Worm (Caenorhabditis elegans) whole organism, L4 larva: ENCODE measurements around the gene oma-2.

Experiments
- D1046.2 ChIP-seq: fragments of 200-800 bp; sonication (Bioruptor generic); IDR thresholded peaks from 2 replicates; pipeline ENCODE4 v1.3.6; 2022; ENCODE audit warnings: missing genetic modification characterization, missing compliant biosample characterization
- F26F4.8 ChIP-seq: fragments of 200-800 bp; sonication (Bioruptor generic); conservative IDR thresholded peaks from 2 replicates; pipeline ENCODE4 v1.3.6; 2022; ENCODE audit warnings: missing genetic modification characterization, missing compliant biosample characterization
- F44E2.7 ChIP-seq: fragments of 200-800 bp; sonication (Bioruptor generic); IDR thresholded peaks from 2 replicates; pipeline ENCODE4 v2.1.2; 2022; ENCODE audit warnings: missing genetic modification characterization, missing compliant biosample characterization
- F49E8.2 ChIP-seq: sonication (generic microtip); optimal IDR thresholded peaks from 2 replicates; lab custom pipeline; 2016; ENCODE audit warnings: missing compliant biosample characterization, mild to moderate bottlenecking, missing genetic modification characterization, borderline replicate concordance
- R02D3.7 ChIP-seq: fragments of 150-350 bp; sonication (generic microtip); optimal IDR thresholded peaks from 3 replicates; lab custom pipeline; 2014; ENCODE audit warnings: missing biosample characterization, missing genetic modification characterization
- Y105C5A.15 ChIP-seq: fragments of 200-800 bp; sonication (Bioruptor generic); IDR thresholded peaks from 2 replicates; pipeline ENCODE4 v1.3.6; 2022; ENCODE audit warnings: missing genetic modification characterization, missing compliant biosample characterization
- Y5F2A.4 ChIP-seq: fragments of 200-800 bp; sonication (Bioruptor generic); optimal IDR thresholded peaks from 2 replicates; lab custom pipeline; 2018; ENCODE audit warnings: mild to moderate bottlenecking, missing genetic modification characterization, missing compliant biosample characterization
- aha-1 ChIP-seq: fragments of 150-350 bp; peaks from one replicate; lab custom pipeline; 2014; ENCODE audit warnings: missing biosample characterization, missing genetic modification characterization
- ama-1 ChIP-seq: fragments of 150-350 bp; optimal IDR thresholded peaks from 2 replicates; lab custom pipeline; 2014; ENCODE audit warnings: inconsistent platforms, mixed read lengths
- attf-4 ChIP-seq: sonication (generic microtip); optimal IDR thresholded peaks from 3 replicates; lab custom pipeline; 2017; ENCODE audit warnings: missing biosample characterization, missing genetic modification characterization
- ceh-20 ChIP-seq: fragments of 200-800 bp; sonication (Bioruptor generic); IDR thresholded peaks from 2 replicates; pipeline ENCODE4 v1.3.6; 2022; ENCODE audit warnings: missing genetic modification reagents, missing genetic modification characterization, missing compliant biosample characterization
- ceh-82 ChIP-seq: sonication (generic microtip); optimal IDR thresholded peaks from 2 replicates; lab custom pipeline; 2017; ENCODE audit warnings: missing biosample characterization, missing genetic modification characterization
- ctbp-1 ChIP-seq: fragments of 200-800 bp; sonication (Bioruptor generic); IDR thresholded peaks from 2 replicates; pipeline ENCODE4 v1.3.6; 2022; ENCODE audit warnings: missing genetic modification reagents, missing genetic modification characterization, missing compliant biosample characterization
- daf-16 ChIP-seq, 3 experiments: sonication (generic microtip); optimal IDR thresholded peaks; 2 replicates each; lab custom pipeline; 2016 to 2017; ENCODE audit warnings: missing genetic modification characterization in 3 of 3, missing genetic modification reagents in 3 of 3, mild to moderate bottlenecking in 2 of 3, missing compliant biosample characterization in 2 of 3, missing biosample characterization in 1 of 3, moderate library complexity in 1 of 3
- dmd-6 ChIP-seq: fragments of 200-800 bp; sonication (Bioruptor generic); IDR thresholded peaks from 2 replicates; pipeline ENCODE4 v1.3.6; 2022; ENCODE audit warnings: missing genetic modification reagents, missing genetic modification characterization, missing compliant biosample characterization
- dmd-8 ChIP-seq: fragments of 200-800 bp; sonication (Bioruptor generic); IDR thresholded peaks from 2 replicates; pipeline ENCODE4 v1.3.6; 2022; ENCODE audit warnings: missing genetic modification characterization, missing compliant biosample characterization
- dve-1 ChIP-seq: sonication (generic microtip); optimal IDR thresholded peaks from 2 replicates; lab custom pipeline; 2017; ENCODE audit warnings: antibody characterized with exemption, mild to moderate bottlenecking, missing genetic modification characterization, missing compliant biosample characterization; ENCODE audit not compliant: insufficient read depth
- egl-43 ChIP-seq: fragments of 200-800 bp; sonication (Bioruptor generic); IDR thresholded peaks from 2 replicates; pipeline ENCODE4 v1.3.6; 2022; ENCODE audit warnings: missing genetic modification reagents, missing genetic modification characterization, missing compliant biosample characterization
- fkh-10 ChIP-seq: fragments of 150-350 bp; optimal IDR thresholded peaks from 2 replicates; lab custom pipeline; 2014; ENCODE audit warnings: missing biosample characterization, missing genetic modification reagents, missing genetic modification characterization
- fos-1 ChIP-seq: fragments of 150-350 bp; optimal IDR thresholded peaks from 2 replicates; lab custom pipeline; 2014; ENCODE audit warnings: missing biosample characterization, missing genetic modification characterization
- hlh-30 ChIP-seq: sonication (generic microtip); optimal IDR thresholded peaks from 2 replicates; lab custom pipeline; 2017; ENCODE audit warnings: antibody characterized with exemption, mild to moderate bottlenecking, missing genetic modification characterization, missing compliant biosample characterization; ENCODE audit not compliant: insufficient read depth
- jun-1 ChIP-seq: fragments of 150-350 bp; optimal IDR thresholded peaks from 2 replicates; lab custom pipeline; 2014; ENCODE audit warnings: missing biosample characterization, missing genetic modification reagents, missing genetic modification characterization
- lin-29 ChIP-seq: fragments of 200-800 bp; sonication (Bioruptor generic); IDR thresholded peaks from 2 replicates; pipeline ENCODE4 v1.3.6; 2022; ENCODE audit warnings: missing genetic modification reagents, missing genetic modification characterization, missing compliant biosample characterization
- lin-38 ChIP-seq: fragments of 200-800 bp; sonication (Bioruptor generic); IDR thresholded peaks from 2 replicates; pipeline ENCODE4 v1.3.6; 2022; ENCODE audit warnings: missing genetic modification reagents, missing genetic modification characterization, missing compliant biosample characterization
- madf-5 ChIP-seq, 2 experiments: fragments of 200-800 bp; sonication (Bioruptor generic); IDR thresholded peaks; 2 replicates each; pipeline ENCODE4 v1.3.6; 2022; ENCODE audit warnings: missing compliant biosample characterization in 2 of 2, missing genetic modification characterization in 2 of 2
- madf-9 ChIP-seq: fragments of 200-800 bp; sonication (Bioruptor generic); conservative IDR thresholded peaks from 2 replicates; pipeline ENCODE4 v1.3.6; 2022; ENCODE audit warnings: missing genetic modification reagents, missing genetic modification characterization, missing compliant biosample characterization
- mep-1 ChIP-seq: fragments of 150-350 bp; sonication (generic microtip); optimal IDR thresholded peaks from 3 replicates; lab custom pipeline; 2014; ENCODE audit warnings: missing biosample characterization, missing genetic modification characterization
- mes-2 ChIP-seq: sonication (generic microtip); optimal IDR thresholded peaks from 2 replicates; lab custom pipeline; 2016; ENCODE audit warnings: missing genotype, mild to moderate bottlenecking, missing genetic modification characterization, missing compliant biosample characterization; ENCODE audit not compliant: poor library complexity, severe bottlenecking
- mxl-2 ChIP-seq: fragments of 200-800 bp; sonication (Bioruptor generic); conservative IDR thresholded peaks from 2 replicates; pipeline ENCODE4 v1.3.6; 2022; ENCODE audit warnings: missing genetic modification reagents, missing genetic modification characterization, missing compliant biosample characterization
- nhr-10 ChIP-seq: fragments of 150-350 bp; optimal IDR thresholded peaks from 2 replicates; lab custom pipeline; 2014; ENCODE audit warnings: missing biosample characterization, missing genetic modification characterization
- nhr-11 ChIP-seq: fragments of 150-350 bp; optimal IDR thresholded peaks from 2 replicates; lab custom pipeline; 2014; ENCODE audit warnings: missing biosample characterization, missing genetic modification characterization
- nhr-28 ChIP-seq: fragments of 150-350 bp; optimal IDR thresholded peaks from 2 replicates; lab custom pipeline; 2014; ENCODE audit warnings: missing biosample characterization, missing genetic modification characterization
- nhr-41 ChIP-seq: fragments of 200-800 bp; sonication (Bioruptor generic); IDR thresholded peaks from 2 replicates; pipeline ENCODE4 v1.3.6; 2022; ENCODE audit warnings: missing genetic modification reagents, missing genetic modification characterization, missing compliant biosample characterization
- nhr-42 ChIP-seq: fragments of 200-800 bp; sonication (Bioruptor generic); IDR thresholded peaks from 2 replicates; pipeline ENCODE4 v1.3.6; 2022; ENCODE audit warnings: missing genetic modification characterization, missing compliant biosample characterization
- php-3 ChIP-seq: fragments of 200-800 bp; sonication (Bioruptor generic); IDR thresholded peaks from 2 replicates; pipeline ENCODE4 v1.3.6; 2022; ENCODE audit warnings: missing genetic modification reagents, missing genetic modification characterization, missing compliant biosample characterization
- pqm-1 ChIP-seq: sonication (generic microtip); optimal IDR thresholded peaks from 2 replicates; lab custom pipeline; 2017; ENCODE audit warnings: missing biosample characterization, missing genetic modification characterization
- skn-1 ChIP-seq: fragments of 150-350 bp; optimal IDR thresholded peaks from 2 replicates; lab custom pipeline; 2014; ENCODE audit warnings: missing biosample characterization, missing genetic modification characterization
- snpc-1.2 ChIP-seq: fragments of 200-800 bp; sonication (Bioruptor generic); IDR thresholded peaks from 2 replicates; pipeline ENCODE4 v1.3.6; 2022; ENCODE audit warnings: missing genetic modification reagents, missing genetic modification characterization, missing compliant biosample characterization
- unc-130 ChIP-seq: sonication (generic microtip); optimal IDR thresholded peaks from 2 replicates; lab custom pipeline; 2016; ENCODE audit warnings: missing genetic modification reagents, missing genetic modification characterization, missing compliant biosample characterization
- unc-39 ChIP-seq: sonication (generic microtip); optimal IDR thresholded peaks from 2 replicates; lab custom pipeline; 2017; ENCODE audit warnings: missing biosample characterization, missing genetic modification characterization
- vab-7 ChIP-seq: fragments of 200-800 bp; sonication (Bioruptor generic); IDR thresholded peaks from 2 replicates; pipeline ENCODE4 v1.3.6; 2022; ENCODE audit warnings: missing genetic modification reagents, missing genetic modification characterization, missing compliant biosample characterization
- zag-1 ChIP-seq: fragments of 150-350 bp; optimal IDR thresholded peaks from 2 replicates; lab custom pipeline; 2014; ENCODE audit warnings: missing biosample characterization, missing genetic modification characterization
- zfp-2 ChIP-seq: sonication (generic microtip); optimal IDR thresholded peaks from 2 replicates; lab custom pipeline; 2016; ENCODE audit warnings: mild to moderate bottlenecking, missing genetic modification characterization, missing compliant biosample characterization
- zfp-3 ChIP-seq: fragments of 200-800 bp; sonication (Bioruptor generic); conservative IDR thresholded peaks from 2 replicates; pipeline ENCODE4 v1.3.6; 2022; ENCODE audit warnings: missing genetic modification reagents, missing genetic modification characterization, missing compliant biosample characterization
- ztf-7 ChIP-seq: fragments of 150-350 bp; optimal IDR thresholded peaks from 2 replicates; lab custom pipeline; 2014; ENCODE audit warnings: missing biosample characterization, missing genetic modification characterization

oma-2 gene

DNA sequence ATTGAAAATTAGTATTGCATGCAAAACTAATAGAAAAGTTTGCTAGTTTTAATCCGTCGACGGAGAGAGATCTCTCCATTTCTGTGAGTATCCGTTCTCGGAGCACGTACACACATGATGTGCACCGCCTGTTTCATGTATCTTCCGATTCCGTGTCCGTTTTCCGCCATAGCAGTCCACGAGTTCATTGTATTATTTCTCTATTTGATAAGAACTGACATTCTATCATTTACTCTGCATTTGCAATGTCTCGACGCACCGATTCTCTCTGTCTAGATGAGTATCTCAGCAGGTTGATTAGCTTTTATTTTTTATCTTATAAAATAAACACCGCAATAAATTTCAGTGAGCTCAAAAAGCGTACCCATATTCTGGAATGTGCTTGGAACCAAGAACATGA, 10.3 kb upstream of the oma-2 start (continued):
- TF ChIP-seq unc-39 (no peak), mxl-2 (GFP tag; lab: Robert Waterston, UW) (no peak), snpc-1.2 (GFP tag; lab: Robert Waterston, UW) (no peak), dve-1 (tag; lab: Kevin White, UChicago) (peak; percentile 36), pqm-1 (peak; percentile 37), aha-1 (no peak), hlh-30 (tag; lab: Kevin White, UChicago) (no peak), attf-4 (tag; lab: Kevin White, UChicago) (no peak), daf-16 (GFP tag; optimal IDR thresholded peaks at IDR 0.05; lab: Kevin White, UChicago) (no peak), daf-16 (tag; optimal IDR thresholded peaks at IDR 0.05; lab: Kevin White, UChicago) (peak; percentile 5), zfp-3 (GFP tag; lab: Robert Waterston, UW) (no peak), ctbp-1 (GFP tag; lab: Robert Waterston, UW) (no peak), lin-29 (GFP tag; lab: Robert Waterston, UW) (no peak), vab-7 (GFP tag; lab: Robert Waterston, UW) (no peak), lin-38 (GFP tag; lab: Robert Waterston, UW) (no peak), ama-1 (lab: Kevin White, UChicago) (no peak), skn-1 (tag; lab: Kevin White, UChicago) (no peak), ceh-20 (GFP tag; lab: Robert Waterston, UW) (no peak), nhr-10 (tag; lab: Kevin White, UChicago) (no peak), R02D3.7 (tag; lab: Kevin White, UChicago) (no peak), ceh-82 (no peak), madf-9 (GFP tag; lab: Robert Waterston, UW) (no peak), F49E8.2 (tag; lab: Kevin White, UChicago) (no peak), ztf-7 (tag; lab: Kevin White, UChicago) (no peak), egl-43 (GFP tag; lab: Robert Waterston, UW) (no peak), mep-1 (no peak)

DNA sequence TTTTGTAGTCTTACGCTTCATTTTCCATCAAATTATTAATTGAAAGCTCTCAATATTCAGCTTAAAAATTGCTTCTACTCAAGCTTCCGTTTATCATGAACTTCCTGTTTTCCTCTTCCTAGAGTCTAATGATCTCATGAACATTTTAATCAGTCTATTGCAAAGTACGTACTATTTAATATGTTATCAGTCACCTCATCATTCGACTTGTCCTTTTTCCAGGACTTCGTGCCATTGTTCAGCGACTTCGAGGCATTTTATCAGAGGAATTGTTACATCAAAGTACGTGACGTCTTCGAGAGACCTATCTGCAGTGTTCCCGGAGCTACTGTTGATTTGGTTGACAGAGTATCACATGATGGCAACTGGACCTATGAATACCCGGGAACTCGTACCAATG, 9.5 kb upstream of the oma-2 start:
- TF ChIP-seq mep-1 = no peak
- no peak for TF ChIP-seq R02D3.7 (tag; lab: Kevin White, UChicago)
- TF ChIP-seq madf-5 (GFP tag; IDR thresholded peaks at IDR 0.05; lab: Robert Waterston, UW) = no peak
- no peak for TF ChIP-seq php-3 (GFP tag; lab: Robert Waterston, UW)
- TF ChIP-seq daf-16 (GFP tag; optimal IDR thresholded peaks at IDR 0.05; lab: Kevin White, UChicago) = no peak
- TF ChIP-seq daf-16 (tag; optimal IDR thresholded peaks at IDR 0.05; lab: Kevin White, UChicago) = peak; percentile 20
- TF ChIP-seq dmd-8 (GFP tag; lab: Robert Waterston, UW) = no peak
- TF ChIP-seq F26F4.8 (GFP tag; lab: Robert Waterston, UW) = no peak
- TF ChIP-seq madf-9 (GFP tag; lab: Robert Waterston, UW) = no peak
- no peak for TF ChIP-seq zag-1 (tag; lab: Kevin White, UChicago)
- no peak for TF ChIP-seq nhr-42
- peak; percentile 1 for TF ChIP-seq dve-1 (tag; lab: Kevin White, UChicago)
- TF ChIP-seq F44E2.7 (GFP tag; lab: Robert Waterston, UW) = no peak
- TF ChIP-seq dmd-6 (GFP tag; lab: Robert Waterston, UW) = peak; percentile 32; the same call in 1 of the 2 replicates
- TF ChIP-seq nhr-28 (tag; lab: Kevin White, UChicago) = peak; percentile 45
- TF ChIP-seq Y105C5A.15 (GFP tag; lab: Robert Waterston, UW) = no peak
- TF ChIP-seq fkh-10 = no peak
- TF ChIP-seq D1046.2 (GFP tag; lab: Robert Waterston, UW) = no peak

DNA sequence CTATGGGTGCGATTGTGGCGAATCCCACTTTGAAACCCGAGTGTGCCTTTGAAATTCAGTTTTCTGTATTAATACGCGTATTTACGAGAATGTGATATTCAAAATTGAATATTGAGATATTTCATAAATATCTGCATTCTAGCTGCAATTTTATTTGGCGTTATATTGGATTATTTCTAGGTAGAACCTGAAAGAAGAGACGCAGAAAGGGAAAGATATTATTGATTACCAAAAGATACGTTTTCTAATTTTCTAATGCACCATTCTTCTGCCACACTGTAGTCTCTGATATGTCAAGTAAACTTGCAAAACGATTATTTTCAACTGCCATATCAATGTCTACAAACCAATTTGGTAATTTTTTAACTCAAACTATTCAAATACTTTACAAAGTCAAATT, 7.2 kb upstream of the oma-2 start, which contains the start of gene ech-3:
Gene ech-3 (plus strand): TSS at position 178 of the 400 bp plus-strand sequence.
- TF ChIP-seq dve-1 (tag; lab: Kevin White, UChicago) (peak; percentile 33), mes-2 (tag; lab: Kevin White, UChicago) (no peak), nhr-28 (tag; lab: Kevin White, UChicago) (peak; percentile 14), madf-5 (GFP tag; IDR thresholded peaks at IDR 0.05; lab: Robert Waterston, UW) (no peak), pqm-1 (peak; percentile 25), unc-130 (GFP tag; lab: Kevin White, UChicago) (no peak), nhr-42 (no peak), daf-16 (GFP tag; optimal IDR thresholded peaks at IDR 0.05; lab: Kevin White, UChicago) (no peak), daf-16 (tag; optimal IDR thresholded peaks at IDR 0.05; lab: Kevin White, UChicago) (peak; percentile 59), zfp-2 (tag; lab: Kevin White, UChicago) (no peak), nhr-11 (tag; lab: Kevin White, UChicago) (no peak), D1046.2 (GFP tag; lab: Robert Waterston, UW) (no peak), hlh-30 (tag; lab: Kevin White, UChicago) (no peak), unc-39 (no peak), F44E2.7 (GFP tag; lab: Robert Waterston, UW) (no peak), jun-1 (tag; lab: Kevin White, UChicago) (no peak), fos-1 (no peak), attf-4 (tag; lab: Kevin White, UChicago) (no peak), Y5F2A.4 (GFP tag; lab: Kevin White, UChicago) (no peak), dmd-6 (GFP tag; lab: Robert Waterston, UW) (peak; percentile 15; the same call in 1 of the 2 replicates), lin-38 (GFP tag; lab: Robert Waterston, UW) (no peak), F49E8.2 (tag; lab: Kevin White, UChicago) (no peak), nhr-41 (no peak)
